Fruit fly (Drosophila melanogaster): ENCODE results near the gene CG43056.
A peak's percentile ranks its signal among the peaks of the same experiment; 100 is the strongest.

CG43056 gene

dm6 chr2L:4463323-4463722 is 25.7 kb downstream of the CG43056 start, which contains the start of the genes CG15443 and Paris (continued):
- TF ChIP-seq jigr1 (GFP tag; IDR thresholded peaks at IDR 0.05), result no peak
- peak; percentile 21 for TF ChIP-seq Meics (GFP tag; optimal IDR thresholded peaks at IDR 0.05)
- no peak for TF ChIP-seq CG8765 (GFP tag; IDR thresholded peaks at IDR 0.05)
- peak; percentile 14 for TF ChIP-seq CG17385 (GFP tag; optimal IDR thresholded peaks at IDR 0.05)
- TF ChIP-seq ara (GFP tag; IDR thresholded peaks at IDR 0.05), result no peak
- no peak for TF ChIP-seq al (GFP tag; IDR thresholded peaks at IDR 0.05)
- TF ChIP-seq CG10274 (GFP tag; optimal IDR thresholded peaks at IDR 0.05), result no peak
- TF ChIP-seq CG8478 (optimal IDR thresholded peaks at IDR 0.05), result no peak
- no peak for TF ChIP-seq Lim3 (GFP tag; IDR thresholded peaks at IDR 0.05)
- TF ChIP-seq Scr (GFP tag; IDR thresholded peaks at IDR 0.05; ENCODE audit: partially characterized antibody), result peak; percentile 73
- TF ChIP-seq CG9932 (GFP tag; IDR thresholded peaks at IDR 0.05), result no peak
- no peak for TF ChIP-seq grn (GFP tag; optimal IDR thresholded peaks at IDR 0.05)
- TF ChIP-seq NC2α (GFP tag; optimal IDR thresholded peaks at IDR 0.05), result no peak
- peak; percentile 57; the same call in 2 of the 3 replicates for TF ChIP-seq ci (GFP tag; IDR thresholded peaks at IDR 0.05)
- TF ChIP-seq psq (GFP tag; optimal IDR thresholded peaks at IDR 0.05), result no peak
- no peak for TF ChIP-seq Fer2 (tag; optimal IDR thresholded peaks at IDR 0.05)
- no peak for TF ChIP-seq pita (GFP tag; optimal IDR thresholded peaks at IDR 0.05)
- peak; percentile 49 for TF ChIP-seq CG34376 (GFP tag; optimal IDR thresholded peaks at IDR 0.05)
- no peak; the same call in 1 of the 2 replicates for TF ChIP-seq CG1024 (GFP tag; IDR thresholded peaks at IDR 0.05)
- no peak for TF ChIP-seq HLHmδ (GFP tag; optimal IDR thresholded peaks at IDR 0.05)
- TF ChIP-seq exex (tag; optimal IDR thresholded peaks at IDR 0.05), result no peak
- peak; percentile 3 for TF ChIP-seq CG15601 (tag; optimal IDR thresholded peaks at IDR 0.05)
- no peak for TF ChIP-seq fu2 (GFP tag; optimal IDR thresholded peaks at IDR 0.05)
- no peak for TF ChIP-seq Oaz (GFP tag; IDR thresholded peaks at IDR 0.05)
- TF ChIP-seq CHES-1-like (GFP tag; optimal IDR thresholded peaks at IDR 0.05), result no peak
- no peak for TF ChIP-seq fd64A (GFP tag; optimal IDR thresholded peaks at IDR 0.05)
- TF ChIP-seq pzg (GFP tag; optimal IDR thresholded peaks at IDR 0.05), result peak; percentile 61
- TF ChIP-seq Opbp (GFP tag; IDR thresholded peaks at IDR 0.05; ENCODE audit: partially characterized antibody), result peak; percentile 82; the same call in 2 of the 3 replicates
- peak; percentile 36 for TF ChIP-seq pfk (GFP tag; optimal IDR thresholded peaks at IDR 0.05)
- no peak for TF ChIP-seq Drgx (GFP tag; IDR thresholded peaks at IDR 0.05)
- no peak for TF ChIP-seq CG30431 (GFP tag; optimal IDR thresholded peaks at IDR 0.05)
- peak; percentile 55 for TF ChIP-seq CG2116 (GFP tag; optimal IDR thresholded peaks at IDR 0.05)
- no peak for TF ChIP-seq HLH3B (GFP tag; IDR thresholded peaks at IDR 0.05)
- peak; percentile 31; the same call in 1 of the 2 replicates for TF ChIP-seq Rfx (GFP tag; IDR thresholded peaks at IDR 0.05)
- TF ChIP-seq CG11247 (GFP tag; IDR thresholded peaks at IDR 0.05), result no peak
- no peak for TF ChIP-seq CG8089 (GFP tag; optimal IDR thresholded peaks at IDR 0.05)
- TF ChIP-seq sob (GFP tag; IDR thresholded peaks at IDR 0.05), result no peak
- TF ChIP-seq CG14965 (GFP tag; optimal IDR thresholded peaks at IDR 0.05; ENCODE audit: borderline replicate concordance), result no peak
- peak; percentile 48; the same call in 1 of the 2 replicates for TF ChIP-seq hbn (GFP tag; IDR thresholded peaks at IDR 0.05; ENCODE audit: partially characterized antibody)
- TF ChIP-seq CG2712 (tag; optimal IDR thresholded peaks at IDR 0.05), result peak; percentile 29
- peak; percentile 68; the same call in 2 of the 3 replicates for TF ChIP-seq knrl (GFP tag; IDR thresholded peaks at IDR 0.05; ENCODE audit: partially characterized antibody)
- peak; percentile 94 for TF ChIP-seq scrt (GFP tag; optimal IDR thresholded peaks at IDR 0.05)
- TF ChIP-seq Sin3A (optimal IDR thresholded peaks at IDR 0.05), result no peak
- TF ChIP-seq ken (GFP tag; IDR thresholded peaks at IDR 0.05), result no peak
- TF ChIP-seq nerfin-2 (GFP tag; IDR thresholded peaks at IDR 0.05; ENCODE audit: partially characterized antibody), result peak; percentile 90
- TF ChIP-seq CG2120 (GFP tag; optimal IDR thresholded peaks at IDR 0.05), result peak; percentile 22
- no peak for TF ChIP-seq Trl (optimal IDR thresholded peaks at IDR 0.05)
- no peak for TF ChIP-seq Trl (GFP tag; optimal IDR thresholded peaks at IDR 0.05)
- TF ChIP-seq CG10267 (tag; optimal IDR thresholded peaks at IDR 0.05), result peak; percentile 16
- TF ChIP-seq kni (GFP tag; optimal IDR thresholded peaks at IDR 0.05), result no peak
- TF ChIP-seq CG13296 (GFP tag; optimal IDR thresholded peaks at IDR 0.05), result peak; percentile 60
- TF ChIP-seq ATbp (GFP tag; optimal IDR thresholded peaks at IDR 0.05), result no peak

Data from whole organism, embryonic.